Fruit fly (Drosophila melanogaster) Kc167 (cell line): ENCODE results near the gene CG4393.

Experiments
- Myc ChIP-seq: fragments of >200 bp; optimal IDR thresholded peaks from 2 replicates; lab custom pipeline; 2017; ENCODE audit warnings: missing external identifiers
- Sin3A ChIP-seq: fragments of >200 bp; optimal IDR thresholded peaks from 2 replicates; lab custom pipeline; 2018; ENCODE audit warnings: missing external identifiers
- h ChIP-seq: fragments of >200 bp; optimal IDR thresholded peaks from 3 replicates; lab custom pipeline; 2018; ENCODE audit warnings: missing external identifiers
- insv ChIP-seq: fragments of >200 bp; optimal IDR thresholded peaks from 3 replicates; lab custom pipeline; 2018; ENCODE audit warnings: missing external identifiers
- psq ChIP-seq: fragments of >200 bp; optimal IDR thresholded peaks from 2 replicates; lab custom pipeline; 2017; ENCODE audit warnings: missing external identifiers
- ttk ChIP-seq: sonication (Bioruptor generic); optimal IDR thresholded peaks from 2 replicates; lab custom pipeline; 2017; ENCODE audit warnings: missing external identifiers

The CG4393 gene

dm6 chr3R:23337183-23337825 is 47.3 kb downstream of the CG4393 start:
- TF ChIP-seq h (no peak), insv (lab: Kevin White, UChicago) (no peak), Myc (lab: Kevin White, UChicago) (no peak), Sin3A (lab: Kevin White, UChicago) (no peak), psq (lab: Kevin White, UChicago) (no peak), ttk (lab: Kevin White, UChicago) (no peak)

dm6 chr3R:23336513-23336912 is 48.1 kb downstream of the CG4393 start:
- no peak for TF ChIP-seq h
- no peak for TF ChIP-seq Sin3A (lab: Kevin White, UChicago)
- no peak for TF ChIP-seq Myc (lab: Kevin White, UChicago)
- TF ChIP-seq insv (lab: Kevin White, UChicago): no peak
- no peak for TF ChIP-seq ttk (lab: Kevin White, UChicago)
- TF ChIP-seq psq (lab: Kevin White, UChicago): no peak

dm6 chr3R:23335577-23335976 is 49.0 kb downstream of the CG4393 start:
- TF ChIP-seq h: no peak
- no peak for TF ChIP-seq Myc (lab: Kevin White, UChicago)
- no peak for TF ChIP-seq psq (lab: Kevin White, UChicago)
- TF ChIP-seq ttk (lab: Kevin White, UChicago): no peak
- TF ChIP-seq insv (lab: Kevin White, UChicago): no peak
- no peak for TF ChIP-seq Sin3A (lab: Kevin White, UChicago)

- TF ChIP-seq psq (lab: Kevin White, UChicago) (peak; percentile 3), h (no peak)
These were observed 49.7 kb downstream of the CG4393 start for dm6 chr3R:23334866-23335265.

- TF ChIP-seq psq (lab: Kevin White, UChicago): no peak
- no peak for TF ChIP-seq h
- no peak for TF ChIP-seq ttk (lab: Kevin White, UChicago)
- TF ChIP-seq insv (lab: Kevin White, UChicago): no peak
- TF ChIP-seq Sin3A (lab: Kevin White, UChicago): no peak
- TF ChIP-seq Myc (lab: Kevin White, UChicago): no peak
These were observed 50.4 kb downstream of the CG4393 start for dm6 chr3R:23334036-23334744.

- TF ChIP-seq insv (lab: Kevin White, UChicago) (no peak), psq (lab: Kevin White, UChicago) (no peak)
These were observed 51.1 kb downstream of the CG4393 start for dm6 chr3R:23333334-23334035.

- TF ChIP-seq Sin3A (lab: Kevin White, UChicago): no peak
- no peak for TF ChIP-seq Myc (lab: Kevin White, UChicago)
- no peak for TF ChIP-seq insv (lab: Kevin White, UChicago)
- no peak for TF ChIP-seq psq (lab: Kevin White, UChicago)
These were observed 51.8 kb downstream of the CG4393 start for dm6 chr3R:23332535-23333333.

dm6 chr3R:23331865-23332367 is 52.7 kb downstream of the CG4393 start:
- no peak for TF ChIP-seq Sin3A (lab: Kevin White, UChicago)
- TF ChIP-seq Myc (lab: Kevin White, UChicago): no peak
- peak; percentile 77 for TF ChIP-seq insv (lab: Kevin White, UChicago)
- peak; percentile 30 for TF ChIP-seq h
- no peak for TF ChIP-seq psq (lab: Kevin White, UChicago)
- TF ChIP-seq ttk (lab: Kevin White, UChicago): no peak

dm6 chr3R:23331280-23331679 is 53.3 kb downstream of the CG4393 start:
- no peak for TF ChIP-seq psq (lab: Kevin White, UChicago)
- TF ChIP-seq Sin3A (lab: Kevin White, UChicago): no peak
- no peak for TF ChIP-seq insv (lab: Kevin White, UChicago)
- TF ChIP-seq h: peak; percentile 100
- TF ChIP-seq Myc (lab: Kevin White, UChicago): no peak
- TF ChIP-seq ttk (lab: Kevin White, UChicago): no peak

- peak; percentile 74 for TF ChIP-seq insv (lab: Kevin White, UChicago)
- TF ChIP-seq Myc (lab: Kevin White, UChicago): no peak
- peak; percentile 81 for TF ChIP-seq h
- no peak for TF ChIP-seq Sin3A (lab: Kevin White, UChicago)
These were observed 56.9 kb downstream of the CG4393 start for dm6 chr3R:23327707-23328106.

- TF ChIP-seq Myc (lab: Kevin White, UChicago) (no peak), ttk (lab: Kevin White, UChicago) (no peak), Sin3A (lab: Kevin White, UChicago) (no peak), psq (lab: Kevin White, UChicago) (no peak), insv (lab: Kevin White, UChicago) (no peak), h (no peak)
These were observed 58.3 kb downstream of the CG4393 start for dm6 chr3R:23326292-23326691.
